Worm (Caenorhabditis elegans): Measurements from ENCODE around the gene R06F6.8.

DNA sequence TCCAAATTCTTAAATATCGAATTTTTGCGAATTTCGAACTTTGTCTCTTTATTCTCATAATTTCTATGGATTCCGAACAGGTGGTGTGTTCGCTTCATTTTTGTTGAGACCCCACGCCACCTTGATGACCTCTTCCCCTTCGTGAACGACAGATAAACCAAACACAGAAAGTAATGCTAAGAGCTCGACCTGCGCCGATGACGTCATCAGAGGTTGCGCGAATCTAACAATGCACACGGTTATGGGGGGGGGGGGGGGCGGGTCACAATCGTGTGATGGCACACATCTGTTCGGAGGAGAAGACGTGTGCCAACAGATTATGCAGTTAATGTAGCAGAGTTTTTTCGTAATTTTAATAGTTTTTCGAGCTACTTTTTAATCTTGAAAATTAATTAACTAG is 35.5 kb downstream of the R06F6.8 start:
- TF ChIP-seq ceh-18 (tag; optimal IDR thresholded peaks at IDR 0.05), result no peak
- no peak for TF ChIP-seq pqm-1 (tag; optimal IDR thresholded peaks at IDR 0.05)
- no peak for TF ChIP-seq ama-1 (optimal IDR thresholded peaks at IDR 0.05)
- TF ChIP-seq lin-11 (tag; optimal IDR thresholded peaks at IDR 0.05), result no peak
- TF ChIP-seq hlh-8 (tag; optimal IDR thresholded peaks at IDR 0.05), result no peak
- TF ChIP-seq nhr-11 (tag; optimal IDR thresholded peaks at IDR 0.05), result no peak
- TF ChIP-seq tbx-2 (tag; optimal IDR thresholded peaks at IDR 0.05), result no peak
- no peak for TF ChIP-seq nfya-1 (tag; optimal IDR thresholded peaks at IDR 0.05)
- TF ChIP-seq gmeb-2 (tag; optimal IDR thresholded peaks at IDR 0.05), result no peak
- no peak for TF ChIP-seq unc-55 (GFP tag; optimal IDR thresholded peaks at IDR 0.05)

Measured in whole organism, late embryonic.